Fruit fly (Drosophila melanogaster) whole organism, prepupa: Measurements from ENCODE around the gene Syt12.

ENCODE experiments used
- CG10631 ChIP-seq: fragments of 200-800 bp; sonication (Bioruptor generic); optimal IDR thresholded peaks from 2 replicates; lab custom pipeline; 2016; ENCODE audit warnings: missing biosample characterization, missing genetic modification characterization
- CG6808 ChIP-seq: fragments of 200-800 bp; sonication (Bioruptor generic); optimal IDR thresholded peaks from 3 replicates; lab custom pipeline; 2017; ENCODE audit warnings: missing biosample characterization, missing genetic modification characterization, mild to moderate bottlenecking, moderate library complexity, missing genetic modification reagents
- topi ChIP-seq: fragments of 200-800 bp; sonication (Bioruptor generic); optimal IDR thresholded peaks from 3 replicates; lab custom pipeline; 2016; ENCODE audit warnings: missing biosample characterization, missing genetic modification characterization

DNA sequence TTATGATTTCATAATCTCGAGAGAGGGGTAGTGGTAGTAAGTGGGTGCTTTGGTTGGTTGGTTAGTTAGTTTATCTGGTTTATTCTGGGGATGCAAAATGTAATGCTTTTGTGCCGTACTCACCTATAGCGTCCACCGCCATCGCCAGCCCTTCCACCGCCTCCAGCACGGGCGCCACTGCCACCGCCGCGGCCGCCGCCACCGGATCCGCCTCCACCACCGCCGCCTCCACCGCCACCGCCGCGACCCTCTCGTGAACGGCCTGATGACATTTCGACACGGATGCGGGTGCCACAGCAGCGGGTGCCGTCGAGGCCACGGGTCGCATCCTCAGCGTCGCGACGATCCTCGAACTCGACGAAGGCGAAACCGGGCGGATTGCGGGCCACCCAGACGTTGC, 25.1 kb downstream of the Syt12 start:
- TF ChIP-seq topi (GFP tag; lab: Kevin White, UChicago), result no peak
- no peak for TF ChIP-seq CG10631 (GFP tag; lab: Kevin White, UChicago)
- no peak for TF ChIP-seq CG6808 (GFP tag; lab: Kevin White, UChicago)
